Worm (Caenorhabditis elegans): ENCODE results near the gene nhr-170.

ce11 chrV:18776245-18776737, 24.3 kb downstream of the nhr-170 start, which contains the start of gene Y17D7B.4:
- no peak for TF ChIP-seq flt-1 (GFP tag; IDR thresholded peaks at IDR 0.05)
- no peak for TF ChIP-seq klf-2 (GFP tag; conservative IDR thresholded peaks at IDR 0.05)
- no peak for TF ChIP-seq ztf-23 (GFP tag; IDR thresholded peaks at IDR 0.05)
- TF ChIP-seq tab-1 (GFP tag; IDR thresholded peaks at IDR 0.05): no peak
